Worm (Caenorhabditis elegans) whole organism, mixed stage, embryonic: ENCODE data around the gene famh-136.
A peak's percentile ranks its signal among the peaks of the same experiment; 100 is the strongest.

Experiments used
- M03D4.4 ChIP-seq: sonication (generic microtip); optimal IDR thresholded peaks from 2 replicates; lab custom pipeline; 2017; ENCODE audit warnings: mild to moderate bottlenecking, missing genetic modification characterization, missing compliant biosample characterization
- bed-3 ChIP-seq: fragments of 200-800 bp; sonication (Bioruptor generic); optimal IDR thresholded peaks from 3 replicates; lab custom pipeline; 2018; ENCODE audit warnings: mild to moderate bottlenecking, missing genetic modification characterization, moderate library complexity, missing compliant biosample characterization
- blmp-1 ChIP-seq: fragments of 150-350 bp; optimal IDR thresholded peaks from 2 replicates; lab custom pipeline; 2014; ENCODE audit warnings: missing biosample characterization, missing genetic modification characterization
- ceh-39 ChIP-seq: fragments of 150-350 bp; optimal IDR thresholded peaks from 2 replicates; lab custom pipeline; 2014; ENCODE audit warnings: missing biosample characterization, missing genetic modification characterization
- ceh-43 ChIP-seq: fragments of 200-800 bp; sonication (Bioruptor generic); optimal IDR thresholded peaks from 2 replicates; lab custom pipeline; 2018; ENCODE audit warnings: mild to moderate bottlenecking, missing genetic modification characterization, moderate library complexity, missing compliant biosample characterization
- ceh-83 ChIP-seq: fragments of 200-800 bp; sonication (Bioruptor generic); optimal IDR thresholded peaks from 2 replicates; lab custom pipeline; 2018; ENCODE audit warnings: mild to moderate bottlenecking, missing genetic modification characterization, missing compliant biosample characterization
- ces-1 ChIP-seq: fragments of 150-350 bp; optimal IDR thresholded peaks from 2 replicates; lab custom pipeline; 2014; ENCODE audit warnings: missing biosample characterization, missing genetic modification reagents, missing genetic modification characterization
- cnd-1 ChIP-seq: fragments of 200-800 bp; sonication (Bioruptor generic); optimal IDR thresholded peaks from 2 replicates; lab custom pipeline; 2018; ENCODE audit warnings: mild to moderate bottlenecking, missing genetic modification characterization, missing compliant biosample characterization
- drap-1 ChIP-seq: fragments of 200-800 bp; sonication (Bioruptor generic); optimal IDR thresholded peaks from 3 replicates; lab custom pipeline; 2018; ENCODE audit warnings: mild to moderate bottlenecking, missing genetic modification characterization, missing compliant biosample characterization
- elt-1 ChIP-seq: sonication (generic microtip); optimal IDR thresholded peaks from 2 replicates; lab custom pipeline; 2017; ENCODE audit warnings: missing genetic modification characterization, mild to moderate bottlenecking, missing compliant biosample characterization, antibody characterized with exemption, moderate library complexity, borderline replicate concordance; ENCODE audit not compliant: insufficient read depth
- elt-3 ChIP-seq: fragments of 150-350 bp; optimal IDR thresholded peaks from 2 replicates; lab custom pipeline; 2014; ENCODE audit warnings: missing biosample characterization, missing genetic modification characterization
- flh-1 ChIP-seq: fragments of 200-800 bp; sonication (Bioruptor generic); optimal IDR thresholded peaks from 2 replicates; lab custom pipeline; 2018; ENCODE audit warnings: mild to moderate bottlenecking, missing genetic modification characterization, moderate library complexity, missing compliant biosample characterization
- ham-2 ChIP-seq: fragments of 200-800 bp; sonication (Bioruptor generic); optimal IDR thresholded peaks from 2 replicates; lab custom pipeline; 2018; ENCODE audit warnings: mild to moderate bottlenecking, missing genetic modification characterization, missing compliant biosample characterization
- hlh-1 ChIP-seq: fragments of 150-350 bp; optimal IDR thresholded peaks from 2 replicates; lab custom pipeline; 2014; ENCODE audit warnings: missing biosample characterization, missing genetic modification reagents, missing genetic modification characterization
- lin-13 ChIP-seq: fragments of 150-350 bp; optimal IDR thresholded peaks from 2 replicates; lab custom pipeline; 2014; ENCODE audit warnings: missing biosample characterization, missing genetic modification characterization
- lin-32 ChIP-seq: fragments of 200-800 bp; sonication (Bioruptor generic); optimal IDR thresholded peaks from 2 replicates; lab custom pipeline; 2018; ENCODE audit warnings: mild to moderate bottlenecking, missing genetic modification characterization, missing compliant biosample characterization
- lsy-2 ChIP-seq: fragments of 150-350 bp; optimal IDR thresholded peaks from 2 replicates; lab custom pipeline; 2014; ENCODE audit warnings: missing biosample characterization, missing genetic modification characterization
- mab-5 ChIP-seq: fragments of 150-350 bp; optimal IDR thresholded peaks from 2 replicates; lab custom pipeline; 2014; ENCODE audit warnings: missing biosample characterization, missing genetic modification characterization
- mep-1 ChIP-seq: fragments of 150-350 bp; optimal IDR thresholded peaks from 2 replicates; lab custom pipeline; 2017; ENCODE audit warnings: missing biosample characterization, missing genetic modification reagents, missing genetic modification characterization, inconsistent platforms
- mls-2 ChIP-seq: sonication (generic microtip); optimal IDR thresholded peaks from 2 replicates; lab custom pipeline; 2016; ENCODE audit warnings: mild to moderate bottlenecking, missing genetic modification characterization, moderate library complexity, missing compliant biosample characterization
- nhr-12 ChIP-seq: fragments of 150-350 bp; optimal IDR thresholded peaks from 2 replicates; lab custom pipeline; 2014; ENCODE audit warnings: missing biosample characterization, missing genetic modification characterization
- nhr-2 ChIP-seq: fragments of 150-350 bp; optimal IDR thresholded peaks from 2 replicates; lab custom pipeline; 2014; ENCODE audit warnings: missing biosample characterization, missing genetic modification characterization
- nhr-237 ChIP-seq: fragments of 150-350 bp; optimal IDR thresholded peaks from 2 replicates; lab custom pipeline; 2014; ENCODE audit warnings: missing biosample characterization, missing genetic modification characterization
- nhr-28 ChIP-seq: fragments of 150-350 bp; optimal IDR thresholded peaks from 2 replicates; lab custom pipeline; 2014; ENCODE audit warnings: missing biosample characterization, missing genetic modification characterization
- nhr-76 ChIP-seq: sonication (generic microtip); optimal IDR thresholded peaks from 2 replicates; lab custom pipeline; 2017; ENCODE audit warnings: missing biosample characterization, missing genetic modification characterization
- pha-4 ChIP-seq: fragments of 150-350 bp; optimal IDR thresholded peaks from 2 replicates; lab custom pipeline; 2018; ENCODE audit warnings: missing biosample characterization, missing genetic modification reagents, missing genetic modification characterization
- sem-2 ChIP-seq: fragments of 200-800 bp; sonication (Bioruptor generic); optimal IDR thresholded peaks from 2 replicates; lab custom pipeline; 2018; ENCODE audit warnings: mild to moderate bottlenecking, missing genetic modification characterization, missing compliant biosample characterization
- snpc-4 ChIP-seq: fragments of 150-350 bp; optimal IDR thresholded peaks from 2 replicates; lab custom pipeline; 2014; ENCODE audit warnings: missing biosample characterization, missing genetic modification characterization
- sptf-1 ChIP-seq: sonication (generic microtip); optimal IDR thresholded peaks from 2 replicates; lab custom pipeline; 2017; ENCODE audit warnings: mild to moderate bottlenecking, missing genetic modification characterization, moderate library complexity, missing compliant biosample characterization
- tbx-8 ChIP-seq: fragments of 200-800 bp; sonication (Bioruptor generic); optimal IDR thresholded peaks from 2 replicates; lab custom pipeline; 2018; ENCODE audit warnings: mild to moderate bottlenecking, missing genetic modification characterization, moderate library complexity, missing compliant biosample characterization
- unc-120 ChIP-seq: sonication (generic microtip); optimal IDR thresholded peaks from 2 replicates; lab custom pipeline; 2017; ENCODE audit warnings: missing genetic modification characterization, missing compliant biosample characterization; ENCODE audit not compliant: poor library complexity, severe bottlenecking
- unc-39 ChIP-seq: fragments of 150-350 bp; optimal IDR thresholded peaks from 2 replicates; lab custom pipeline; 2014; ENCODE audit warnings: missing biosample characterization, missing genetic modification characterization
- unc-62 ChIP-seq: fragments of 150-350 bp; optimal IDR thresholded peaks from 2 replicates; lab custom pipeline; 2014; ENCODE audit warnings: missing biosample characterization, missing genetic modification reagents, missing genetic modification characterization
- zip-8 ChIP-seq: fragments of 150-350 bp; optimal IDR thresholded peaks from 2 replicates; lab custom pipeline; 2014; ENCODE audit warnings: missing biosample characterization, missing genetic modification characterization
- ztf-11 ChIP-seq: fragments of 150-350 bp; optimal IDR thresholded peaks from 2 replicates; lab custom pipeline; 2014; ENCODE audit warnings: missing biosample characterization, missing genetic modification characterization

famh-136 gene

DNA sequence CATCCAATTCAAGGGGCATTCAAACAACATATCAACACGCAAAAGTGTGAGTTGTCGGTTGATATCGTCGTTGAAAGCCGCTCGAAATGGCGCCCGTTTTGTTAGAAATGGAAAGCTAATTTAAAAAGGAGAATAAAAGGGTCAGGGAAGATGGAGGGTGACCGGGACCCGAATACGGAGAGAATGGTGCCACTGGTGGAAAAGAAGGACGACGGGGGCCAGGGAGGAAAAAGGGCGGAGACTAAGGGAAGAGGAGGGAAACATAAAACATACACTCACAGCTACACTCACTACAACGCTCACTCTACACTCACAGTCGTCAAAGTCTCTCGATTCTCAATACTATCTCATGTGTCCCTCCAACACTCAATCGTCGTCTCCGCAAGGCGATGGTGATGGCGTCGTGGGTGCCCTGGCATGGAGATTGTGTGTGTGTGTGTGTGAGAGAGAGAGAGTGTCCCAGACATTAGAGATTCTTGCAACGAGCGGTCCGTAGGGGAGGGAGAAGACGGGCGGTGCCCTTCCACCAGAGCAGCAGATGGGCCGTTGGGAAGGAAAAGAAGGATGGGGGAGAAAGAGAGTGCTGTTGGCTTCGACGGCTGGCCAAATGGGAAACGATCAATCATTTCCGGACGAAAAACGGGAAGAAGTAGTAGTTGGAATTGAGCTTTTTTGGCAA is 13.4 kb upstream of the famh-136 start:
- TF ChIP-seq lin-32 = peak; percentile 85
- peak; percentile 23 for TF ChIP-seq ces-1
- peak; percentile 85 for TF ChIP-seq mls-2 (tag; lab: Kevin White, UChicago)
- TF ChIP-seq unc-39 (tag; lab: Kevin White, UChicago) = peak; percentile 22
- TF ChIP-seq bed-3 = no peak
- peak; percentile 33 for TF ChIP-seq lsy-2 (tag; lab: Kevin White, UChicago)
- peak; percentile 100 for TF ChIP-seq unc-120 (tag; lab: Kevin White, UChicago)
- no peak for TF ChIP-seq blmp-1 (tag; lab: Kevin White, UChicago)
- TF ChIP-seq ceh-83 = no peak
- TF ChIP-seq drap-1 = peak; percentile 74
- TF ChIP-seq lin-13 (tag; lab: Kevin White, UChicago) = peak; percentile 2
- peak; percentile 34 for TF ChIP-seq flh-1
- TF ChIP-seq hlh-1 = peak; percentile 69
- TF ChIP-seq nhr-12 (tag; lab: Kevin White, UChicago) = peak; percentile 67
- peak; percentile 19 for TF ChIP-seq nhr-237 (tag; lab: Kevin White, UChicago)
- peak; percentile 23 for TF ChIP-seq ceh-43 (GFP tag; lab: Kevin White, UChicago)
- peak; percentile 42 for TF ChIP-seq ceh-39 (tag; lab: Kevin White, UChicago)
- peak; percentile 60 for TF ChIP-seq sptf-1 (tag; lab: Kevin White, UChicago)
- TF ChIP-seq ztf-11 (tag; lab: Kevin White, UChicago) = peak; percentile 57
- TF ChIP-seq zip-8 = no peak
- peak; percentile 71 for TF ChIP-seq tbx-8
- TF ChIP-seq elt-1 (tag; lab: Kevin White, UChicago) = no peak
- TF ChIP-seq sem-2 (GFP tag; lab: Kevin White, UChicago) = no peak
- peak; percentile 91 for TF ChIP-seq unc-62
- peak; percentile 60 for TF ChIP-seq M03D4.4 (tag; lab: Kevin White, UChicago)
- peak; percentile 87 for TF ChIP-seq mep-1
- no peak for TF ChIP-seq nhr-28 (tag; lab: Kevin White, UChicago)
- no peak for TF ChIP-seq nhr-76
- TF ChIP-seq ham-2 (GFP tag; lab: Kevin White, UChicago) = no peak
- TF ChIP-seq cnd-1 (tag; lab: Kevin White, UChicago) = peak; percentile 78
- no peak for TF ChIP-seq elt-3 (tag; lab: Kevin White, UChicago)
- peak; percentile 21 for TF ChIP-seq nhr-2 (tag; lab: Kevin White, UChicago)
- peak; percentile 20 for TF ChIP-seq pha-4

DNA sequence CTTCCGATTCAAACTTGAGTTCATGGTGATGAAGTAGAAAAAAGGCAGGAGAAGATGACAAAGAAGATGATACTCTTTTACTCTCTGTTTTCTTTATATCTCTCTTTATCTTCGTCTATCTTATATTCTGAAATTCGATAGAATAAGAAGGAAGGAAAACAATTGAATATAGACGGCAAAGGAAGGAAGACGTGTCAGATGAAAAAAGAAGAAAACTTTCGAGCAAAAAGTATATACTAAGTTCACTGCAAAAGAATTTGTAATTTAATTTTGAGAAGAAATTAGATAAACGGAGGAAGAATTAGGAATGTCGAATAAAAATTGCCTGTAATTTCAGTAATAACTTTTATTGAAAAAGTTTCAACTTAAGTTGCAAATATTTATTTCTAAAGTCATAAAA is 10.5 kb upstream of the famh-136 start, which contains the start of gene K01F9.2:
K01F9.2 (minus strand) TSS at position 127 of the 400 bp plus-strand sequence.
- no peak for TF ChIP-seq sem-2 (GFP tag; lab: Kevin White, UChicago)
- TF ChIP-seq ces-1 = peak; percentile 91
- TF ChIP-seq, all 35 proteins: peak for 1

DNA sequence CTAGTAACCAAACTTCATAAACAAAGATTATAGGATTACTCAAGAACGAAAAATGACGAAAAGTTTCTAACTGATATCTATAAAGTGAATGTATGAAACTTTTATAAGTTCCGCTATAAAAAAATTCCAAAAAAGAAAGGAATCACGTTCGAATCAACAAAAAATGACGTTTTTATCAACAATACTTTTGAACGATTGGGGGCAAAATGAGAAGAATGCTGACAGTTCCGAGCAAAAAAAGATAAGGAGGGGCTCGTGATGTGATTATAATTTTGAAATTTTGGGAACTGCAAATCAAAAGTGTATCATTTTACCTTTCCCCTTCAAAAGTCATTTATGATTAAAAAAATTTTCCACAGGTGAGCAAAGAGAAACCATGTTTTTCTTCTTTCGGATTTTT is 8.6 kb upstream of the famh-136 start:
- TF ChIP-seq sptf-1 (tag; lab: Kevin White, UChicago) (no peak), ceh-39 (tag; lab: Kevin White, UChicago) (no peak), hlh-1 (no peak), tbx-8 (no peak), mep-1 (no peak), cnd-1 (tag; lab: Kevin White, UChicago) (no peak), lsy-2 (tag; lab: Kevin White, UChicago) (no peak), ztf-11 (tag; lab: Kevin White, UChicago) (no peak), mab-5 (no peak), nhr-28 (tag; lab: Kevin White, UChicago) (no peak), snpc-4 (no peak)

DNA sequence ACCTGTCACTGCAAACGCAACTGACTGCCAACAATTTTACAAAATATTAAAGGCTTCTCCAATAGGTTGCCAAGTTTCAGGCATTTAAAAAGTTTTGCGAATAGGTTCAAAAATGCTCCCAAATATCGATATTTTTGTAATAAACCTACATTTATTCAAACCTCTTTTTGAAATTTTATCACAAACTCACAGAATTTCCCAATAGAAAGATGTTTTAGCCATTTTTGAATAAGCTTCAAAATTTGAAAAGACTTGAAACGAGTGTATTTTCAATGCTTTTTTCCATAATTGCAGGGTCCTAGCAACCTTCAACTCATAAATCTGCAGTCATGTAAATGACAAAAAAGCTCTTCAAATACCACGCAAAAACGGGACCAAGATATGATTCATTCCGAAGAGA is 5.2 kb upstream of the famh-136 start:
- no peak for TF ChIP-seq elt-3 (tag; lab: Kevin White, UChicago)
